Fruit fly (Drosophila melanogaster) Kc167 (cell line): ENCODE results near the gene kek6.

Source experiments
- Myc ChIP-seq: fragments of >200 bp; optimal IDR thresholded peaks from 2 replicates; lab custom pipeline; 2017; ENCODE audit warnings: missing external identifiers
- Sin3A ChIP-seq: fragments of >200 bp; optimal IDR thresholded peaks from 2 replicates; lab custom pipeline; 2018; ENCODE audit warnings: missing external identifiers
- h ChIP-seq: fragments of >200 bp; optimal IDR thresholded peaks from 3 replicates; lab custom pipeline; 2018; ENCODE audit warnings: missing external identifiers
- insv ChIP-seq: fragments of >200 bp; optimal IDR thresholded peaks from 3 replicates; lab custom pipeline; 2018; ENCODE audit warnings: missing external identifiers
- psq ChIP-seq: fragments of >200 bp; optimal IDR thresholded peaks from 2 replicates; lab custom pipeline; 2017; ENCODE audit warnings: missing external identifiers
- ttk ChIP-seq: sonication (Bioruptor generic); optimal IDR thresholded peaks from 2 replicates; lab custom pipeline; 2017; ENCODE audit warnings: missing external identifiers

DNA sequence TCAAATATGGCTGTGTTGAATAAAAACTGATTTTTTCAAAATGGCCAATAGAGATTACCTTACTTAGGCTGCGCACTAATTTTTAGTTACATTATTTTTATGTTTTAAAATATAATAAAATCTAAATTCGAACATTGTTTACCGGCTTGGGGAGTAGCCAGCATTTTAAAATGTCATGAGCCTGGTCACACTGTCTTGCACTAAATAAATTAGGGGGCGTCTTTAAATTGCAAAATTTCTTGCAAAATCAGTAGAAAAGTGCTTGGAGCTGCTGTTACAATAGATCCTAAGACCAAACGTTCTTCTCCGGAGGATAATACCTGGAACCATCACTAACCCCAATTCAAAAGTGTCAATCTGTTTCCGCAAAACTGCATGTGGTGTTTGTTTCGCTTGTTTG is 4.1 kb upstream of the kek6 start, which contains the start of gene pasha:
- TF ChIP-seq Sin3A (no peak), psq (lab: Kevin White, UChicago) (no peak), Myc (lab: Kevin White, UChicago) (no peak), h (no peak), ttk (lab: Kevin White, UChicago) (no peak), insv (lab: Kevin White, UChicago) (no peak)
